Worm (Caenorhabditis elegans) whole organism, late embryonic: ENCODE measurements around the gene Y54G11A.2.

Source experiments
- C08G9.2 ChIP-seq: sonication (generic microtip); optimal IDR thresholded peaks from 2 replicates; lab custom pipeline; 2016; ENCODE audit warnings: mild to moderate bottlenecking, missing genetic modification characterization, moderate library complexity, missing compliant biosample characterization
- Y22D7AL.16 ChIP-seq: sonication (generic microtip); optimal IDR thresholded peaks from 2 replicates; lab custom pipeline; 2016; ENCODE audit warnings: missing genetic modification characterization, missing compliant biosample characterization
- ama-1 ChIP-seq: fragments of 150-350 bp; optimal IDR thresholded peaks from 2 replicates; lab custom pipeline; 2014
- ceh-14 ChIP-seq: sonication (generic microtip); optimal IDR thresholded peaks from 2 replicates; lab custom pipeline; 2016; ENCODE audit warnings: missing genotype, missing genetic modification characterization, missing compliant biosample characterization
- eyg-1 ChIP-seq: sonication (generic microtip); optimal IDR thresholded peaks from 2 replicates; lab custom pipeline; 2016; ENCODE audit warnings: missing genotype, missing genetic modification characterization, missing compliant biosample characterization
- fkh-10 ChIP-seq: fragments of 150-350 bp; optimal IDR thresholded peaks from 2 replicates; lab custom pipeline; 2014; ENCODE audit warnings: missing biosample characterization, missing genetic modification reagents, missing genetic modification characterization
- nhr-11 ChIP-seq: fragments of 150-350 bp; optimal IDR thresholded peaks from 2 replicates; lab custom pipeline; 2014; ENCODE audit warnings: missing biosample characterization, missing genetic modification characterization
- nhr-232 ChIP-seq: sonication (generic microtip); optimal IDR thresholded peaks from 2 replicates; lab custom pipeline; 2016; ENCODE audit warnings: missing genetic modification characterization, missing compliant biosample characterization
- npax-4 ChIP-seq: sonication (generic microtip); optimal IDR thresholded peaks from 2 replicates; lab custom pipeline; 2016; ENCODE audit warnings: missing genetic modification characterization, missing compliant biosample characterization
- pag-3 ChIP-seq: sonication (generic microtip); optimal IDR thresholded peaks from 2 replicates; lab custom pipeline; 2016; ENCODE audit warnings: missing compliant biosample characterization, missing genetic modification characterization, borderline replicate concordance
- pha-4 ChIP-seq: fragments of 150-350 bp; optimal IDR thresholded peaks from 2 replicates; lab custom pipeline; 2018; ENCODE audit warnings: missing biosample characterization, missing genetic modification reagents, missing genetic modification characterization
- sox-4 ChIP-seq: sonication (generic microtip); optimal IDR thresholded peaks from 2 replicates; lab custom pipeline; 2017; ENCODE audit warnings: mild to moderate bottlenecking, missing genetic modification characterization, inconsistent platforms, missing compliant biosample characterization
- tbx-2 ChIP-seq: sonication (generic microtip); optimal IDR thresholded peaks from 2 replicates; lab custom pipeline; 2016; ENCODE audit warnings: missing genetic modification characterization, missing compliant biosample characterization
- ttx-3 ChIP-seq: sonication (generic microtip); optimal IDR thresholded peaks from 2 replicates; lab custom pipeline; 2016; ENCODE audit warnings: missing genetic modification reagents, missing genetic modification characterization, missing compliant biosample characterization

ce11 chrII:14257943-14258342, 5.8 kb downstream of the Y54G11A.2 start:
- TF ChIP-seq ceh-14 (tag; lab: Kevin White, UChicago) (no peak), pha-4 (tag; lab: Kevin White, UChicago) (no peak), C08G9.2 (tag; lab: Kevin White, UChicago) (no peak), Y22D7AL.16 (tag; lab: Kevin White, UChicago) (no peak), nhr-11 (tag; lab: Kevin White, UChicago) (no peak), fkh-10 (GFP tag; lab: Kevin White, UChicago) (no peak), sox-4 (no peak), ama-1 (lab: Kevin White, UChicago) (no peak), npax-4 (tag; lab: Kevin White, UChicago) (no peak), eyg-1 (tag; lab: Kevin White, UChicago) (no peak), ttx-3 (no peak), pag-3 (tag; lab: Kevin White, UChicago) (no peak), tbx-2 (tag; lab: Kevin White, UChicago) (no peak), nhr-232 (no peak)
